Worm (Caenorhabditis elegans) whole organism, L3 larva: ENCODE results near the gene F58A4.1.
A peak's percentile ranks its signal among the peaks of the same experiment; 100 is the strongest.

Experiments
- R02D3.7 ChIP-seq: fragments of 150-350 bp; optimal IDR thresholded peaks from 2 replicates; lab custom pipeline; 2014; ENCODE audit warnings: missing biosample characterization, missing genetic modification characterization
- ZK546.5 ChIP-seq: sonication (generic microtip); optimal IDR thresholded peaks from 2 replicates; lab custom pipeline; 2017; ENCODE audit warnings: missing biosample characterization, missing genetic modification characterization
- aly-2 ChIP-seq: fragments of 150-350 bp; optimal IDR thresholded peaks from 2 replicates; lab custom pipeline; 2014; ENCODE audit warnings: missing biosample characterization, missing genetic modification characterization
- ama-1 ChIP-seq: fragments of 150-350 bp; optimal IDR thresholded peaks from 2 replicates; lab custom pipeline; 2018
- ceh-16 ChIP-seq: sonication (generic microtip); optimal IDR thresholded peaks from 2 replicates; lab custom pipeline; 2017; ENCODE audit warnings: missing biosample characterization, missing genetic modification characterization
- ceh-9 ChIP-seq: sonication (generic microtip); optimal IDR thresholded peaks from 2 replicates; lab custom pipeline; 2018; ENCODE audit warnings: missing biosample characterization, missing genetic modification characterization
- daf-12 ChIP-seq: fragments of 150-350 bp; optimal IDR thresholded peaks from 2 replicates; lab custom pipeline; 2014; ENCODE audit warnings: missing biosample characterization, missing genetic modification reagents, missing genetic modification characterization
- egl-27 ChIP-seq: sonication (generic microtip); optimal IDR thresholded peaks from 4 replicates; lab custom pipeline; 2017; ENCODE audit warnings: missing biosample characterization, missing genetic modification reagents, missing genetic modification characterization
- egl-5 ChIP-seq: fragments of 150-350 bp; optimal IDR thresholded peaks from 2 replicates; lab custom pipeline; 2017; ENCODE audit warnings: missing biosample characterization, missing genetic modification reagents, missing genetic modification characterization, inconsistent platforms
- elt-1 ChIP-seq: fragments of 150-350 bp; optimal IDR thresholded peaks from 2 replicates; lab custom pipeline; 2014; ENCODE audit warnings: missing biosample characterization, missing genetic modification characterization
- elt-3 ChIP-seq, 3 experiments: fragments of 150-350 bp in 1 of 3; sonication (generic microtip) in 2 of 3; optimal IDR thresholded peaks; 2 replicates in 2 of 3; 4 replicates in 1 of 3; lab custom pipeline; 2014 to 2017; ENCODE audit warnings: missing biosample characterization in 3 of 3, missing genetic modification characterization in 3 of 3
- eor-1 ChIP-seq, 2 experiments: fragments of 150-350 bp; optimal IDR thresholded peaks; 2 replicates each; lab custom pipeline; 2014 to 2018; ENCODE audit warnings: missing biosample characterization in 2 of 2, missing genetic modification characterization in 2 of 2
- fkh-2 ChIP-seq: fragments of 150-350 bp; optimal IDR thresholded peaks from 2 replicates; lab custom pipeline; 2014; ENCODE audit warnings: missing biosample characterization, missing genetic modification reagents, missing genetic modification characterization
- fos-1 ChIP-seq: fragments of 150-350 bp; optimal IDR thresholded peaks from 2 replicates; lab custom pipeline; 2014; ENCODE audit warnings: missing biosample characterization, missing genetic modification characterization
- hmg-11 ChIP-seq: sonication (generic microtip); optimal IDR thresholded peaks from 2 replicates; lab custom pipeline; 2016; ENCODE audit warnings: missing genetic modification characterization, missing compliant biosample characterization
- jun-1 ChIP-seq: fragments of 150-350 bp; optimal IDR thresholded peaks from 2 replicates; lab custom pipeline; 2014; ENCODE audit warnings: missing biosample characterization, missing genetic modification reagents, missing genetic modification characterization
- lin-15B ChIP-seq: fragments of 150-350 bp; optimal IDR thresholded peaks from 2 replicates; lab custom pipeline; 2014; ENCODE audit warnings: missing biosample characterization, missing genetic modification characterization
- lin-39 ChIP-seq: fragments of 150-350 bp; optimal IDR thresholded peaks from 2 replicates; lab custom pipeline; 2018; ENCODE audit warnings: missing biosample characterization, missing genetic modification reagents, missing genetic modification characterization
- lsy-12 ChIP-seq: sonication (generic microtip); optimal IDR thresholded peaks from 2 replicates; lab custom pipeline; 2016; ENCODE audit warnings: mild to moderate bottlenecking, missing genetic modification characterization, missing compliant biosample characterization
- mdl-1 ChIP-seq: fragments of 150-350 bp; optimal IDR thresholded peaks from 2 replicates; lab custom pipeline; 2014; ENCODE audit warnings: missing biosample characterization, missing genetic modification characterization
- mml-1 ChIP-seq: fragments of 150-350 bp; sonication (generic microtip); optimal IDR thresholded peaks from 3 replicates; lab custom pipeline; 2014; ENCODE audit warnings: missing biosample characterization, missing genetic modification characterization
- nfya-1 ChIP-seq: sonication (generic microtip); optimal IDR thresholded peaks from 2 replicates; lab custom pipeline; 2017; ENCODE audit warnings: missing genetic modification characterization, mild to moderate bottlenecking, missing compliant biosample characterization, antibody characterized with exemption, moderate library complexity; ENCODE audit not compliant: insufficient read depth
- nhr-12 ChIP-seq: fragments of 150-350 bp; optimal IDR thresholded peaks from 2 replicates; lab custom pipeline; 2014; ENCODE audit warnings: missing biosample characterization, missing genetic modification characterization
- nhr-23 ChIP-seq: fragments of 150-350 bp; optimal IDR thresholded peaks from 2 replicates; lab custom pipeline; 2014; ENCODE audit warnings: missing biosample characterization, missing genetic modification reagents, missing genetic modification characterization
- nhr-237 ChIP-seq: fragments of 150-350 bp; optimal IDR thresholded peaks from 2 replicates; lab custom pipeline; 2014; ENCODE audit warnings: missing biosample characterization, missing genetic modification characterization
- nhr-25 ChIP-seq: sonication (generic microtip); optimal IDR thresholded peaks from 2 replicates; lab custom pipeline; 2017; ENCODE audit warnings: missing biosample characterization, missing genetic modification characterization
- nhr-28 ChIP-seq: fragments of 150-350 bp; optimal IDR thresholded peaks from 2 replicates; lab custom pipeline; 2014; ENCODE audit warnings: missing biosample characterization, missing genetic modification characterization
- nhr-43 ChIP-seq: sonication (generic microtip); optimal IDR thresholded peaks from 2 replicates; lab custom pipeline; 2016; ENCODE audit warnings: mild to moderate bottlenecking, missing genetic modification characterization, missing compliant biosample characterization; ENCODE audit not compliant: poor library complexity, severe bottlenecking
- nhr-67 ChIP-seq: fragments of 150-350 bp; optimal IDR thresholded peaks from 2 replicates; lab custom pipeline; 2014; ENCODE audit warnings: missing biosample characterization, missing genetic modification characterization
- nhr-76 ChIP-seq: fragments of 150-350 bp; sonication (generic microtip); optimal IDR thresholded peaks from 5 replicates; lab custom pipeline; 2014; ENCODE audit warnings: missing biosample characterization, missing genetic modification characterization
- nhr-77 ChIP-seq: fragments of 150-350 bp; optimal IDR thresholded peaks from 2 replicates; lab custom pipeline; 2014; ENCODE audit warnings: missing biosample characterization, missing genetic modification characterization
- skn-1 ChIP-seq: fragments of 150-350 bp; optimal IDR thresholded peaks from 2 replicates; lab custom pipeline; 2014; ENCODE audit warnings: missing biosample characterization, missing genetic modification characterization
- snpc-4 ChIP-seq: fragments of 150-350 bp; optimal IDR thresholded peaks from 2 replicates; lab custom pipeline; 2014; ENCODE audit warnings: missing biosample characterization, missing genetic modification characterization
- tbx-2 ChIP-seq: sonication (generic microtip); optimal IDR thresholded peaks from 2 replicates; lab custom pipeline; 2016; ENCODE audit warnings: mild to moderate bottlenecking, missing genetic modification characterization, missing compliant biosample characterization
- unc-39 ChIP-seq: sonication (generic microtip); optimal IDR thresholded peaks from 4 replicates; lab custom pipeline; 2017; ENCODE audit warnings: missing biosample characterization, missing genetic modification characterization
- unc-62 ChIP-seq: fragments of 150-350 bp; sonication (generic microtip); optimal IDR thresholded peaks from 4 replicates; lab custom pipeline; 2014; ENCODE audit warnings: missing biosample characterization, missing genetic modification reagents, missing genetic modification characterization
- zag-1 ChIP-seq: fragments of 150-350 bp; optimal IDR thresholded peaks from 2 replicates; lab custom pipeline; 2014; ENCODE audit warnings: missing biosample characterization, missing genetic modification characterization
- ztf-11 ChIP-seq: fragments of 150-350 bp; optimal IDR thresholded peaks from 2 replicates; lab custom pipeline; 2014; ENCODE audit warnings: missing biosample characterization, missing genetic modification characterization

The F58A4.1 gene

ce11 chrIII:9564410-9564809 is 33.9 kb upstream of the F58A4.1 start, which contains the start of gene C48B4.10:
TSS of gene C48B4.10 (minus strand) at chrIII:9564510.
- TF ChIP-seq ceh-16 (tag; lab: Kevin White, UChicago), result no peak
- TF ChIP-seq nhr-23 (tag; lab: Kevin White, UChicago), result no peak
- no peak for TF ChIP-seq ama-1 (lab: Kevin White, UChicago)
- TF ChIP-seq jun-1 (tag; lab: Kevin White, UChicago), result no peak
- no peak for TF ChIP-seq nhr-67 (tag; lab: Kevin White, UChicago)
- no peak for TF ChIP-seq snpc-4 (tag; lab: Kevin White, UChicago)
- TF ChIP-seq elt-1 (tag; lab: Kevin White, UChicago), result no peak
- TF ChIP-seq egl-27 (tag; lab: Kevin White, UChicago), result no peak
- no peak for TF ChIP-seq aly-2
- no peak for TF ChIP-seq fkh-2
- no peak for TF ChIP-seq zag-1 (tag; lab: Kevin White, UChicago)
- no peak for TF ChIP-seq lin-39 (tag; lab: Kevin White, UChicago)
- TF ChIP-seq ceh-9 (tag; lab: Kevin White, UChicago), result no peak
- TF ChIP-seq ztf-11 (tag; lab: Kevin White, UChicago), result no peak
- no peak for TF ChIP-seq unc-39
- no peak for TF ChIP-seq mdl-1 (tag; lab: Kevin White, UChicago)
- no peak for TF ChIP-seq fos-1 (tag; lab: Kevin White, UChicago)
- no peak for TF ChIP-seq nhr-25 (tag; lab: Kevin White, UChicago)

DNA sequence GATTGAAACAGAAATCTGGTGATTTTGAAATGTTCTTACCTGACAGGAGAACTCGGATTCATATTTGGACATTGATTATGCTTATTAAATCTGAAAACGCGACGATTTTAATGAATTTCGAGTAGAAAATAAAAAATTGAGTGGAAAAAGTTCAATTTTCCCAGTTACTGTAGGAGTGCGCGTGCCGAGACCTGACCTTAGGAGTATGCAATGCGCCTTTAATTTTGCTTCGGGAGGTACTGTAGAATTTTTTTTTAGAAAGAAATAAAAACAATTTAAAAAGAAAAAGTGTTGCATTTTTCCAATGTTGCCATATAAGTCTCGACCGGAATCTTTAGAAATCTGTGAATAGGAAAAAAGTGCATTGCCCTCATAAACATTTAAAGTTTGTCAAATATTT is 32.3 kb upstream of the F58A4.1 start, which contains the start of gene C48B4.11:
Gene C48B4.11, minus strand, starts transcription at position 143 of the 400 bp plus-strand sequence.
- TF ChIP-seq nhr-43 (tag; lab: Kevin White, UChicago), result no peak
- TF ChIP-seq lin-39 (tag; lab: Kevin White, UChicago), result no peak
- no peak for TF ChIP-seq zag-1 (tag; lab: Kevin White, UChicago)
- no peak for TF ChIP-seq unc-39
- TF ChIP-seq jun-1 (tag; lab: Kevin White, UChicago), result no peak
- TF ChIP-seq lsy-12, result no peak
- TF ChIP-seq ama-1 (lab: Kevin White, UChicago), result no peak
- no peak for TF ChIP-seq nhr-12 (tag; lab: Kevin White, UChicago)
- TF ChIP-seq mml-1 (tag; lab: Kevin White, UChicago), result no peak
- TF ChIP-seq hmg-11, result no peak
- TF ChIP-seq elt-1 (tag; lab: Kevin White, UChicago), result no peak
- TF ChIP-seq nhr-77 (tag; lab: Kevin White, UChicago), result no peak
- no peak for TF ChIP-seq fos-1 (tag; lab: Kevin White, UChicago)
- TF ChIP-seq nhr-237, result no peak
- no peak for TF ChIP-seq nhr-25 (tag; lab: Kevin White, UChicago)
- TF ChIP-seq nfya-1 (tag; lab: Kevin White, UChicago), result no peak
- TF ChIP-seq nhr-67 (tag; lab: Kevin White, UChicago), result no peak
- no peak for TF ChIP-seq R02D3.7 (tag; lab: Kevin White, UChicago)

ce11 chrIII:9568451-9568850 is 29.8 kb upstream of the F58A4.1 start, which contains the start of gene C48B4.13:
TSS of gene C48B4.13 (plus strand) at chrIII:9568751.
- TF ChIP-seq nhr-12 (tag; lab: Kevin White, UChicago) (no peak), R02D3.7 (tag; lab: Kevin White, UChicago) (no peak), lin-39 (tag; lab: Kevin White, UChicago) (no peak), aly-2 (no peak), ZK546.5 (tag; lab: Kevin White, UChicago) (no peak), egl-5 (tag; lab: Kevin White, UChicago) (no peak), snpc-4 (tag; lab: Kevin White, UChicago) (no peak), elt-3 (tag; optimal IDR thresholded peaks at IDR 0.05; lab: Kevin White, UChicago) (no peak), fkh-2 (no peak), unc-62 (no peak), nhr-76 (tag; lab: Kevin White, UChicago) (no peak), skn-1 (tag; lab: Kevin White, UChicago) (no peak), jun-1 (tag; lab: Kevin White, UChicago) (no peak), ama-1 (lab: Kevin White, UChicago) (no peak), daf-12 (no peak), nhr-77 (tag; lab: Kevin White, UChicago) (no peak), hmg-11 (no peak), tbx-2 (no peak), eor-1 (tag; optimal IDR thresholded peaks at IDR 0.05; lab: Kevin White, UChicago) (no peak), lsy-12 (no peak)

ce11 chrIII:9570869-9571268 is 27.4 kb upstream of the F58A4.1 start:
- TF ChIP-seq elt-1 (tag; lab: Kevin White, UChicago) (no peak), nhr-28 (no peak), egl-27 (tag; lab: Kevin White, UChicago) (no peak), ama-1 (lab: Kevin White, UChicago) (no peak), nfya-1 (tag; lab: Kevin White, UChicago) (peak; percentile 100), lin-15B (tag; lab: Kevin White, UChicago) (peak; percentile 45), aly-2 (no peak), lin-39 (tag; lab: Kevin White, UChicago) (no peak)
- TF ChIP-seq, all 47 proteins: peak for 2
